Fruit fly (Drosophila melanogaster): ENCODE results near the gene SF1.
A peak's percentile ranks its signal among the peaks of the same experiment; 100 is the strongest.

Gene SF1

DNA sequence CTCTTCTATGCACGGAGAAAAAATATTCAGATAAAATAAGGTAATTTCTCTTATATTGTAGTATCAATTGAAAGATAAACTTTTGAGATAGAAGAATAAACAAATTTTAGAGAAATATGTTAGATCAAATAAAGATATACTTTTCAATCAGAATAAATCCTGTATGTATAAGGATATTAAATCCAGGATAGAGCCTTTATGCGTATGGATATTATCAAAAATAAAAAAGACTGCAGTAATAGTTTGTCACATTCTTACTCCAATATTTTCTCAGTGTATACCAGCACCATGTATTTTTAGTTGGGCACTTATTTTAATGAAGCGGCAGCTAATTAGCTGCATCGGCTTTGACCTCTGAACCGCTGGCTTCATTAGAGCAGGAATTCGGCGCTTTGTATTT is 51.6 kb downstream of the SF1 start (continued):
- no peak for TF ChIP-seq slp2 (GFP tag; optimal IDR thresholded peaks at IDR 0.05)
- no peak for TF ChIP-seq fd102C (GFP tag; optimal IDR thresholded peaks at IDR 0.05)
- TF ChIP-seq CG10979 (tag; optimal IDR thresholded peaks at IDR 0.05): peak; percentile 40
- no peak for TF ChIP-seq CG11695 (GFP tag; IDR thresholded peaks at IDR 0.05)
- TF ChIP-seq CG18476 (GFP tag; optimal IDR thresholded peaks at IDR 0.05): no peak
- peak; percentile 31 for TF ChIP-seq CG7839 (tag; optimal IDR thresholded peaks at IDR 0.05)
- peak; percentile 31 for TF ChIP-seq nmo (GFP tag; optimal IDR thresholded peaks at IDR 0.05)
- TF ChIP-seq CG13424 (tag; optimal IDR thresholded peaks at IDR 0.05): peak; percentile 11

DNA sequence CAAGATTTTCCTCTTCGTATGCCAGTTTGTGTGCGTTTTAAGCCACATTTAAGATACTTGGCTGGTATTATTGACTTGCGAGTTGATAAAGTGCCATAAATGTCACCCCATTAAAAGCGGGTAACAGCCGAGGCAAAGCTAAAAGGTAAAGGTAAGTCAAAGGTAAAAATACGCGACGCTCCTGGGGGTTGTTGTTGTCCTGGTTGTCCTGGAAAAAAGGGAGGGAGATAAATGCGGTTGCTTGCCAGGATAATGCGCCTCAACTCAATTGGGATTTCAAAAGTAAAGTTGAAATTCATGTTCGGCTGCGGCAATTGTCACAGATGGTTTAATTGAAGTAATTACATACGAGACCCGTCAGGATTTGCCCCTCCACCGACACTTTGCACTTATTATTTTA is 53.2 kb downstream of the SF1 start:
- TF ChIP-seq CG16779 (GFP tag; IDR thresholded peaks at IDR 0.05) (no peak), CG12071 (GFP tag; optimal IDR thresholded peaks at IDR 0.05) (no peak), Hr3 (GFP tag; optimal IDR thresholded peaks at IDR 0.05) (no peak), CG9727 (GFP tag; optimal IDR thresholded peaks at IDR 0.05) (no peak), CG10209 (GFP tag; optimal IDR thresholded peaks at IDR 0.05) (no peak), Rx (GFP tag; IDR thresholded peaks at IDR 0.05) (no peak), Aef1 (GFP tag; IDR thresholded peaks at IDR 0.05) (no peak), wor (GFP tag; IDR thresholded peaks at IDR 0.05) (no peak), tap (tag; optimal IDR thresholded peaks at IDR 0.05) (peak; percentile 14), CG4360 (GFP tag; IDR thresholded peaks at IDR 0.05) (peak; percentile 63; the same call in 1 of the 2 replicates), Vsx1 (GFP tag; optimal IDR thresholded peaks at IDR 0.05) (no peak), Nf-YB (GFP tag; optimal IDR thresholded peaks at IDR 0.05) (no peak), schlank (tag; optimal IDR thresholded peaks at IDR 0.05) (no peak), CG2889 (GFP tag; IDR thresholded peaks at IDR 0.05) (no peak), pros (GFP tag; optimal IDR thresholded peaks at IDR 0.05) (peak; percentile 67)

DNA sequence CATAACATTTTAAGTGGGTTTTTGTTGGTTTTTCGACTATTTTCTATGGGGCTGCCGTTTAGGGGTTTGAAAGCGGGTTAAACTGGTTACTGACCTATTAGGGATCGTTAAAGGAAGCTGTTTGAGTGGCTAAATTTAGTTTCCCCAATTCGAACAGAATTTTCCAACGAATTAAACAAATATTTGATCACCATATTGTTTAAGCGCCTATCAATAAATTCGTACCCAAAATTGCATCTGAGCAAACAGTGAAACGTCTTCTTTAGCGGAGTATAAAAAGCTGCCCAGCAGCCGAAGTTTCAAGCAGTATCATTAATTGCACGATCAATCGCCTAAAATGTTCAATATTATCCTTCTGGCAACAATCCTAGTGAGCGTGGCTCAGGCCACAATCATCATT is 53.9 kb downstream of the SF1 start, which contains the start of gene Sgs5bis:
Gene Sgs5bis (plus strand): TSS at position 301 of the 400 bp plus-strand sequence.
- TF ChIP-seq CG6272 (GFP tag; IDR thresholded peaks at IDR 0.05) (no peak), Ets65A (GFP tag) (peak; percentile 68), nom (GFP tag; optimal IDR thresholded peaks at IDR 0.05) (no peak), sug (tag; optimal IDR thresholded peaks at IDR 0.05) (no peak), kay (GFP tag; optimal IDR thresholded peaks at IDR 0.05) (no peak)
